Fruit fly (Drosophila melanogaster) whole organism, adult: ENCODE data around the gene CG34293.
A peak's percentile ranks its signal among the peaks of the same experiment; 100 is the strongest.

Source experiments
- CG11617 ChIP-seq: fragments of 200-800 bp; sonication (Bioruptor generic); optimal IDR thresholded peaks from 2 replicates; lab custom pipeline; 2017; ENCODE audit warnings: mild to moderate bottlenecking, missing biosample characterization, missing genetic modification reagents, missing genetic modification characterization
- CG12768 ChIP-seq: fragments of 200-800 bp; sonication (Bioruptor generic); optimal IDR thresholded peaks from 2 replicates; lab custom pipeline; 2017; ENCODE audit warnings: missing biosample characterization, missing genetic modification characterization, mild to moderate bottlenecking, moderate library complexity, missing genetic modification reagents
- CG14711 ChIP-seq: fragments of 200-800 bp; sonication (Bioruptor generic); optimal IDR thresholded peaks from 2 replicates; lab custom pipeline; 2018; ENCODE audit warnings: missing biosample characterization, mild to moderate bottlenecking, missing genetic modification characterization, moderate library complexity
- CG1620 ChIP-seq: fragments of 200-800 bp; sonication (Bioruptor generic); optimal IDR thresholded peaks from 2 replicates; lab custom pipeline; 2016; ENCODE audit warnings: missing biosample characterization, missing genetic modification characterization
- CG33017 ChIP-seq: fragments of 200-800 bp; sonication (Bioruptor generic); optimal IDR thresholded peaks from 2 replicates; lab custom pipeline; 2018; ENCODE audit warnings: missing biosample characterization, mild to moderate bottlenecking, missing genetic modification characterization, moderate library complexity
- CG5204 ChIP-seq: fragments of 200-800 bp; sonication (Bioruptor generic); optimal IDR thresholded peaks from 2 replicates; lab custom pipeline; 2016; ENCODE audit warnings: missing biosample characterization, missing genetic modification characterization
- CG7045 ChIP-seq: fragments of 200-800 bp; sonication (Bioruptor generic); optimal IDR thresholded peaks from 2 replicates; lab custom pipeline; 2017; ENCODE audit warnings: missing biosample characterization, mild to moderate bottlenecking, missing genetic modification characterization
- CG7101 ChIP-seq: fragments of 200-800 bp; sonication (Bioruptor generic); optimal IDR thresholded peaks from 2 replicates; lab custom pipeline; 2018; ENCODE audit warnings: missing biosample characterization, mild to moderate bottlenecking, missing genetic modification characterization, moderate library complexity
- Clk ChIP-seq: fragments of 200-800 bp; sonication (Bioruptor generic); optimal IDR thresholded peaks from 2 replicates; lab custom pipeline; 2017; ENCODE audit warnings: missing biosample characterization, missing genetic modification characterization
- Crg-1 ChIP-seq: fragments of 200-800 bp; sonication (Bioruptor generic); optimal IDR thresholded peaks from 2 replicates; lab custom pipeline; 2016; ENCODE audit warnings: missing biosample characterization, missing genetic modification characterization
- Hr96 ChIP-seq: fragments of 200-800 bp; sonication (Bioruptor generic); optimal IDR thresholded peaks from 2 replicates; lab custom pipeline; 2016; ENCODE audit warnings: missing biosample characterization, missing genetic modification characterization
- Mnt ChIP-seq: fragments of 200-800 bp; sonication (Bioruptor generic); optimal IDR thresholded peaks from 2 replicates; lab custom pipeline; 2016; ENCODE audit warnings: missing biosample characterization, mild to moderate bottlenecking, missing genetic modification characterization
- bab1 ChIP-seq: fragments of 200-800 bp; sonication (Bioruptor generic); optimal IDR thresholded peaks from 3 replicates; lab custom pipeline; 2019; ENCODE audit warnings: missing biosample characterization, mild to moderate bottlenecking, missing genetic modification characterization, moderate library complexity
- cic ChIP-seq: fragments of 200-800 bp; sonication (Bioruptor generic); optimal IDR thresholded peaks from 2 replicates; lab custom pipeline; 2017; ENCODE audit warnings: missing biosample characterization, mild to moderate bottlenecking, missing genetic modification characterization, moderate library complexity
- cnc ChIP-seq, 2 experiments: fragments of >200 bp; optimal IDR thresholded peaks; 2 replicates each; lab custom pipeline; 2017
- kay ChIP-seq: fragments of 200-800 bp; sonication (Bioruptor generic); peaks from one replicate; lab custom pipeline; 2016; ENCODE audit warnings: missing biosample characterization, missing genetic modification characterization, borderline replicate concordance
- ovo ChIP-seq: fragments of 200-800 bp; sonication (Bioruptor generic); optimal IDR thresholded peaks from 2 replicates; lab custom pipeline; 2016; ENCODE audit warnings: missing biosample characterization, missing genetic modification characterization
- pad ChIP-seq: fragments of 200-800 bp; sonication (Bioruptor generic); optimal IDR thresholded peaks from 3 replicates; lab custom pipeline; 2017; ENCODE audit warnings: missing biosample characterization, missing genetic modification characterization, mild to moderate bottlenecking, moderate library complexity, missing genetic modification reagents
- tj ChIP-seq: fragments of 200-800 bp; sonication (Bioruptor generic); optimal IDR thresholded peaks from 3 replicates; lab custom pipeline; 2017; ENCODE audit warnings: missing biosample characterization, mild to moderate bottlenecking, missing genetic modification characterization, moderate library complexity
- toe ChIP-seq: fragments of 200-800 bp; sonication (Bioruptor generic); optimal IDR thresholded peaks from 2 replicates; lab custom pipeline; 2016; ENCODE audit warnings: missing biosample characterization, missing genetic modification characterization

CG34293 gene

dm6 chr3R:27149884-27150676 lies 15.3 kb downstream of the CG34293 start:
- TF ChIP-seq Crg-1 (GFP tag; lab: Kevin White, UChicago) (peak; percentile 3), cnc (optimal IDR thresholded peaks at IDR 0.05; lab: Kevin White, UChicago) (no peak), pad (peak; percentile 4), kay (peak; percentile 92), Hr96 (GFP tag; lab: Kevin White, UChicago) (no peak), CG1620 (no peak), Clk (GFP tag; lab: Kevin White, UChicago) (no peak), CG7101 (no peak), Mnt (GFP tag; lab: Kevin White, UChicago) (peak; percentile 55), CG14711 (tag; lab: Kevin White, UChicago) (no peak), toe (GFP tag; lab: Kevin White, UChicago) (no peak), bab1 (GFP tag; lab: Kevin White, UChicago) (peak; percentile 8), CG33017 (tag; lab: Kevin White, UChicago) (peak; percentile 11), ovo (no peak), CG11617 (peak; percentile 15), CG7045 (GFP tag; lab: Kevin White, UChicago) (no peak), cic (peak; percentile 80), tj (GFP tag; lab: Kevin White, UChicago) (peak; percentile 97), CG12768 (GFP tag; lab: Kevin White, UChicago) (peak; percentile 48), CG5204 (GFP tag; lab: Kevin White, UChicago) (no peak)

dm6 chr3R:27148812-27149769 lies 16.3 kb downstream of the CG34293 start:
- no peak for TF ChIP-seq cnc (optimal IDR thresholded peaks at IDR 0.05; lab: Kevin White, UChicago)
- TF ChIP-seq CG33017 (tag; lab: Kevin White, UChicago) = no peak
- TF ChIP-seq tj (GFP tag; lab: Kevin White, UChicago) = no peak
- TF ChIP-seq CG14711 (tag; lab: Kevin White, UChicago) = no peak
- peak; percentile 12 for TF ChIP-seq CG7101
- TF ChIP-seq Crg-1 (GFP tag; lab: Kevin White, UChicago) = no peak
- TF ChIP-seq CG7045 (GFP tag; lab: Kevin White, UChicago) = peak; percentile 40
- no peak for TF ChIP-seq CG11617
- TF ChIP-seq Clk (GFP tag; lab: Kevin White, UChicago) = no peak
- TF ChIP-seq toe (GFP tag; lab: Kevin White, UChicago) = no peak
- no peak for TF ChIP-seq kay
- TF ChIP-seq ovo = no peak
- peak; percentile 51 for TF ChIP-seq cic
- no peak for TF ChIP-seq CG1620

- TF ChIP-seq CG11617 = no peak
- TF ChIP-seq kay = peak; percentile 38
- peak; percentile 56 for TF ChIP-seq CG14711 (tag; lab: Kevin White, UChicago)
- no peak for TF ChIP-seq CG7101
These were observed 25.4 kb downstream of the CG34293 start for dm6 chr3R:27139963-27140362.

- TF ChIP-seq Crg-1 (GFP tag; lab: Kevin White, UChicago) (no peak), pad (no peak), bab1 (GFP tag; lab: Kevin White, UChicago) (no peak), tj (GFP tag; lab: Kevin White, UChicago) (peak; percentile 95), kay (no peak)
These were observed 26.7 kb downstream of the CG34293 start for dm6 chr3R:27138700-27139099.

- TF ChIP-seq Clk (GFP tag; lab: Kevin White, UChicago) (no peak), CG33017 (tag; lab: Kevin White, UChicago) (no peak), CG12768 (GFP tag; lab: Kevin White, UChicago) (no peak)
These were observed 27.5 kb downstream of the CG34293 start for dm6 chr3R:27137914-27138323.

dm6 chr3R:27135692-27136641 lies 29.4 kb downstream of the CG34293 start:
- TF ChIP-seq CG1620 = peak; percentile 25
- peak; percentile 41 for TF ChIP-seq pad
- TF ChIP-seq CG7101 = peak; percentile 67
- peak; percentile 19 for TF ChIP-seq Clk (GFP tag; lab: Kevin White, UChicago)
- peak; percentile 31 for TF ChIP-seq Crg-1 (GFP tag; lab: Kevin White, UChicago)
- TF ChIP-seq toe (GFP tag; lab: Kevin White, UChicago) = no peak
- peak; percentile 90 for TF ChIP-seq kay
- TF ChIP-seq Mnt (GFP tag; lab: Kevin White, UChicago) = no peak
- peak; percentile 65 for TF ChIP-seq CG11617
- no peak for TF ChIP-seq cnc (optimal IDR thresholded peaks at IDR 0.05; lab: Kevin White, UChicago)
- peak; percentile 60 for TF ChIP-seq ovo
- TF ChIP-seq CG12768 (GFP tag; lab: Kevin White, UChicago) = peak; percentile 24
- TF ChIP-seq tj (GFP tag; lab: Kevin White, UChicago) = peak; percentile 1
- TF ChIP-seq bab1 (GFP tag; lab: Kevin White, UChicago) = no peak
- peak; percentile 14 for TF ChIP-seq Hr96 (GFP tag; lab: Kevin White, UChicago)
- TF ChIP-seq cic = peak; percentile 37
- TF ChIP-seq CG5204 (GFP tag; lab: Kevin White, UChicago) = no peak
- peak; percentile 14 for TF ChIP-seq CG33017 (tag; lab: Kevin White, UChicago)
- TF ChIP-seq CG14711 (tag; lab: Kevin White, UChicago) = peak; percentile 41
- TF ChIP-seq CG7045 (GFP tag; lab: Kevin White, UChicago) = peak; percentile 60
